Comparison of ENCODE assay signal across 1 fruit fly cellular context in the genomic region with DNA sequence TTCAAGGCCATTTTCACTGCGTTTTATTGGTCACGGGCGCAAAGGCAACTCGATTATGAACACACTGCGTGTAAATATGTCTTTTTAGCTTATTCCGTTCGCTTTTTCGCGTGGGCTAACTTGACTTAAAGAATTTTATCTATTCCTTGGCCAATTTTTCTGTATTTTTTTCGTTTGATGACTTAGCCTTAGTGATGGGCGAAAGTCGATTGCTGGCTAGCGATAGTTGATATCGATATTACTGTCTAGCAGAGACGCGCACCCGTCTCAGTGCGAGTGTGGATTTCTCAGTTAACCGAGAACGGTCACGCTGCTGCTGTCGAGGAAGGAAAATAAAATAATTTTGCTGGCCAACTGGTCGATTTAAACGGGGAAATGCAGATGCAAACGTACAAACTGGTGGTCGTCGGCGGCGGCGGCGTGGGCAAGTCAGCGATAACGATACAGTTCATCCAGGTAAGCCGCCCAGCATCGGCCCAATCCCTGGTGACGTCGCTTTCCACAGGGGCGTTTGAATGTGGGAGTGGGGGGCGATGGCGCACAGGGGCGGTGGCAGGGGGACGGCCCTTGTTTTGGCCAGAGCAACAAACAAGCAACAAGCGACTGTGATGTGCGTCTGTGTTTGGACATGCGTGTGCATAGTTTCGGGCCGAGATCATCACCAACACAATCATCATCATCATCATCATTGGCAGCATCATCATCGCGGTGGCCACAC.
TF ChIP-seq lines count a peak whose summit lies in the region.

A gene (minus strand): TSS at position 193 of the 718 bp plus-strand sequence.
A gene (plus strand): TSS at position 273 of the 718 bp plus-strand sequence.

TF ChIP-seq in whole organism, embryonic, 481 proteins besides CTCF, POLR2A, EP300 and RAD21 (continued from another document):
- TF ChIP-seq CG34224 (GFP tag; IDR thresholded peaks at IDR 0.05; lab: Robert Waterston, UW; ENCODE audit: partially characterized antibody) (peak; percentile 86), H15 (GFP tag; IDR thresholded peaks at IDR 0.05; lab: Robert Waterston, UW) (no peak), Lhr (GFP tag; optimal IDR thresholded peaks at IDR 0.05; lab: Kevin White, UChicago) (peak; percentile 73), CG11560 (tag; IDR thresholded peaks at IDR 0.05; lab: Robert Waterston, UW) (no peak), en (GFP tag; optimal IDR thresholded peaks at IDR 0.05; lab: Kevin White, UChicago) (no peak), gcm2 (GFP tag; optimal IDR thresholded peaks at IDR 0.05; lab: Kevin White, UChicago) (no peak), shn (GFP tag; optimal IDR thresholded peaks at IDR 0.05; lab: Kevin White, UChicago) (peak; percentile 4), Drgx (GFP tag; IDR thresholded peaks at IDR 0.05; lab: Robert Waterston, UW) (no peak), dysf (GFP tag; IDR thresholded peaks at IDR 0.05; lab: Robert Waterston, UW) (no peak), Dref (GFP tag; IDR thresholded peaks at IDR 0.05; lab: Robert Waterston, UW) (peak; percentile 98), jigr1 (GFP tag; IDR thresholded peaks at IDR 0.05; lab: Robert Waterston, UW) (no peak), bab2 (GFP tag; optimal IDR thresholded peaks at IDR 0.05; lab: Kevin White, UChicago) (no peak), vvl (GFP tag; IDR thresholded peaks at IDR 0.05; lab: Robert Waterston, UW) (peak; percentile 30; the same call in 1 of the 2 replicates), Dad (GFP tag; optimal IDR thresholded peaks at IDR 0.05; lab: Kevin White, UChicago) (peak; percentile 47), Kr (GFP tag; optimal IDR thresholded peaks at IDR 0.05; lab: Kevin White, UChicago) (no peak), hbn (GFP tag; IDR thresholded peaks at IDR 0.05; lab: Robert Waterston, UW; ENCODE audit: partially characterized antibody) (peak; percentile 73), oc (tag; optimal IDR thresholded peaks at IDR 0.05; lab: Kevin White, UChicago) (no peak), B-H1 (GFP tag; IDR thresholded peaks at IDR 0.05; lab: Robert Waterston, UW) (no peak), CG11723 (GFP tag; optimal IDR thresholded peaks at IDR 0.05; lab: Kevin White, UChicago) (no peak), CG15601 (tag; optimal IDR thresholded peaks at IDR 0.05; lab: Kevin White, UChicago) (peak; percentile 42), Neu2 (GFP tag; optimal IDR thresholded peaks at IDR 0.05; lab: Kevin White, UChicago; ENCODE audit: borderline replicate concordance) (no peak), CG1024 (GFP tag; IDR thresholded peaks at IDR 0.05; lab: Robert Waterston, UW) (no peak), hth (optimal IDR thresholded peaks at IDR 0.05; lab: Kevin White, UChicago) (no peak), CG11398 (GFP tag; optimal IDR thresholded peaks at IDR 0.05; lab: Kevin White, UChicago) (peak; percentile 14), Xbp1 (GFP tag; optimal IDR thresholded peaks at IDR 0.05; lab: Kevin White, UChicago) (peak; percentile 17), CG18262 (tag; optimal IDR thresholded peaks at IDR 0.05; lab: Kevin White, UChicago) (peak; percentile 15), psq (GFP tag; optimal IDR thresholded peaks at IDR 0.05; lab: Kevin White, UChicago) (no peak), CG14050 (GFP tag; IDR thresholded peaks at IDR 0.05; lab: Robert Waterston, UW) (no peak), CG12659 (GFP tag; optimal IDR thresholded peaks at IDR 0.05; lab: Kevin White, UChicago) (peak; percentile 86), CG4820 (GFP tag; optimal IDR thresholded peaks at IDR 0.05; lab: Kevin White, UChicago) (no peak), CG9817 (tag; optimal IDR thresholded peaks at IDR 0.05; lab: Kevin White, UChicago) (peak; percentile 17), pho (GFP tag; optimal IDR thresholded peaks at IDR 0.05; lab: Kevin White, UChicago) (peak; percentile 6), slou (GFP tag; optimal IDR thresholded peaks at IDR 0.05; lab: Kevin White, UChicago) (no peak), amos (GFP tag; IDR thresholded peaks at IDR 0.05; lab: Robert Waterston, UW; ENCODE audit: partially characterized antibody) (peak; percentile 94)
TF ChIP-seq in whole organism, embryonic: peak in this region for 181.
